Fruit fly (Drosophila melanogaster): ENCODE measurements around the gene CG11771.

DNA sequence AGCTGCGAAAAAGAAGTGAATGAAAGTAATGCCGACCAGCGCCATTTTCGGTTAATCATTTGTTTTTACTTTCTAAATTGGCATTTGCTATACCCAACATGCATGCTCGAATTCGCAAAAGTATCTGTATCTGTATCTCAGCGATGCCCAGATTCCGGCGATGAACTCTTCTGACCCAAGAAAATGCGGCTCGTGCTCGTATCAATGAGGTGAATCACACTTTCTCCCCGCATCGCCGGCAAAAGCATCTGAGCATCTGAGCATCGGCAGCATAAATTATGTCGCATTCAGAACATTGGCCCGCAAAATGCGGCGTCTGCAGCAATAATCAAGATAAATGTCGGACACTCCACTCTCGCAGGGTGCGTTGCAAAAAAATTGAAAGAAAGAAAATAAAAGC, 37.1 kb downstream of the CG11771 start:
- no peak for TF ChIP-seq Hr39 (GFP tag; optimal IDR thresholded peaks at IDR 0.05)
- no peak for TF ChIP-seq net (GFP tag; optimal IDR thresholded peaks at IDR 0.05)
- TF ChIP-seq fd85E (GFP tag; optimal IDR thresholded peaks at IDR 0.05): no peak
- no peak for TF ChIP-seq Eip75B (GFP tag; optimal IDR thresholded peaks at IDR 0.05)
- no peak for TF ChIP-seq Sox102F (GFP tag; optimal IDR thresholded peaks at IDR 0.05)
- TF ChIP-seq svp (GFP tag): peak; percentile 80
- no peak for TF ChIP-seq CG7368 (GFP tag; optimal IDR thresholded peaks at IDR 0.05)

Data from whole organism, prepupa.